Worm (Caenorhabditis elegans) whole organism, midembryonic: ENCODE measurements around the gene frk-1.

ENCODE experiments used
- T22C8.4 ChIP-seq: fragments of 200-800 bp; sonication (Bioruptor generic); IDR thresholded peaks from 2 replicates; pipeline ENCODE4 v1.3.6; 2022; ENCODE audit warnings: missing genetic modification characterization, missing compliant biosample characterization
- tab-1 ChIP-seq: fragments of 200-800 bp; sonication (Bioruptor generic); IDR thresholded peaks from 2 replicates; pipeline ENCODE4 v1.3.6; 2022; ENCODE audit warnings: missing genetic modification characterization, missing compliant biosample characterization
- ztf-29 ChIP-seq: fragments of 200-800 bp; sonication (Bioruptor generic); IDR thresholded peaks from 2 replicates; pipeline ENCODE4 v1.3.6; 2022; ENCODE audit warnings: missing genetic modification reagents, missing genetic modification characterization, missing compliant biosample characterization

ce11 chrIV:10047108-10047507, 4.1 kb downstream of the frk-1 start, which contains the start of gene T04B2.3:
- TF ChIP-seq T22C8.4 (GFP tag; lab: Robert Waterston, UW) (no peak), tab-1 (GFP tag; lab: Robert Waterston, UW) (no peak), ztf-29 (no peak)
